Fruit fly (Drosophila melanogaster): ENCODE results near the gene CG42588.
A peak's percentile ranks its signal among the peaks of the same experiment; 100 is the strongest.

CG42588 gene

DNA sequence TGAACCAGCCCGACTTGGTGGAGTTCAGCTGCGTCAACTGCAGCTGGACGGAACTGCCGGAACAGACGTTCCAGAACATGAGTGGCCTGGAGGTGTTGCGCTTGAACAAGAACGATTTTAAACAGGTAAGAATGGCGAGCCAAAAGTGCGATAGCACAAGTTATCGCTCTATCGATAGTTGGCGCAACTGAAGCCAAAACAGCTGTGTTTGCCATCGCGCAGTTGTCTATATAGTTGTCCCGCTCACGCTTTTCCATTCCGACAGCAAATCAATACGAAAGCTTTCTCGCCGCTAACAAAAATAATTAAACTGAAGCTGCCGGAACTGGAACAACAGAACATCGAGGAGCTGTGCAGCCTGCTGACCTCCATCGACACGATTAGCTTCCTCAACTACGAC lies 19.5 kb upstream of the CG42588 start (continued):
- no peak for TF ChIP-seq CG14050 (GFP tag; IDR thresholded peaks at IDR 0.05)
- no peak for TF ChIP-seq C15 (GFP tag; IDR thresholded peaks at IDR 0.05)
- TF ChIP-seq ERR (GFP tag; optimal IDR thresholded peaks at IDR 0.05): no peak
- TF ChIP-seq CG10543 (GFP tag; optimal IDR thresholded peaks at IDR 0.05): no peak
- no peak for TF ChIP-seq rib (GFP tag; IDR thresholded peaks at IDR 0.05)
- TF ChIP-seq unpg (GFP tag; optimal IDR thresholded peaks at IDR 0.05): no peak
- no peak for TF ChIP-seq ranshi (GFP tag; IDR thresholded peaks at IDR 0.05)
- TF ChIP-seq CG10321 (GFP tag; IDR thresholded peaks at IDR 0.05): peak; percentile 97
- no peak for TF ChIP-seq D (optimal IDR thresholded peaks at IDR 0.05)
- no peak for TF ChIP-seq D (GFP tag; optimal IDR thresholded peaks at IDR 0.05)
- no peak for TF ChIP-seq CG4820 (GFP tag; optimal IDR thresholded peaks at IDR 0.05)
- no peak for TF ChIP-seq run (tag; optimal IDR thresholded peaks at IDR 0.05)
- TF ChIP-seq dpn (GFP tag; optimal IDR thresholded peaks at IDR 0.05): no peak
- TF ChIP-seq hbn (GFP tag; IDR thresholded peaks at IDR 0.05; ENCODE audit: partially characterized antibody): peak; percentile 84
- TF ChIP-seq gcm2 (GFP tag; optimal IDR thresholded peaks at IDR 0.05): no peak
- TF ChIP-seq TFAM (GFP tag; optimal IDR thresholded peaks at IDR 0.05): no peak

- TF ChIP-seq Pdp1 (GFP tag; optimal IDR thresholded peaks at IDR 0.05) (peak in 1 of 2 experiments; percentile 57), twi (tag; optimal IDR thresholded peaks at IDR 0.05) (no peak), E2f1 (GFP tag; IDR thresholded peaks at IDR 0.05) (peak; percentile 22; the same call in 1 of the 2 replicates), CG2199 (GFP tag; IDR thresholded peaks at IDR 0.05) (peak; percentile 74; the same call in 1 of the 3 replicates), CG12769 (tag; optimal IDR thresholded peaks at IDR 0.05) (peak; percentile 45), CG15514 (GFP tag; optimal IDR thresholded peaks at IDR 0.05) (no peak), pfk (GFP tag; optimal IDR thresholded peaks at IDR 0.05) (no peak), run (tag; optimal IDR thresholded peaks at IDR 0.05) (no peak), ci (GFP tag; IDR thresholded peaks at IDR 0.05) (peak; percentile 58; the same call in 1 of the 3 replicates), trem (tag; optimal IDR thresholded peaks at IDR 0.05) (no peak), CG11695 (GFP tag; IDR thresholded peaks at IDR 0.05) (no peak), ssp (GFP tag; IDR thresholded peaks at IDR 0.05) (no peak), dmrt11E (tag; optimal IDR thresholded peaks at IDR 0.05) (no peak), CG34376 (GFP tag; optimal IDR thresholded peaks at IDR 0.05) (peak; percentile 47), B-H2 (GFP tag; optimal IDR thresholded peaks at IDR 0.05) (no peak), luna (GFP tag; optimal IDR thresholded peaks at IDR 0.05) (no peak), CG15601 (tag; optimal IDR thresholded peaks at IDR 0.05) (no peak), CG2875 (GFP tag; optimal IDR thresholded peaks at IDR 0.05) (no peak), sens (GFP tag) (peak; percentile 74), chm (GFP tag; IDR thresholded peaks at IDR 0.05) (no peak), HLHmδ (GFP tag; optimal IDR thresholded peaks at IDR 0.05) (no peak), CG8478 (optimal IDR thresholded peaks at IDR 0.05) (no peak), nerfin-2 (GFP tag; IDR thresholded peaks at IDR 0.05; ENCODE audit: partially characterized antibody) (no peak), CG16815 (GFP tag; optimal IDR thresholded peaks at IDR 0.05) (no peak), Dfd (GFP tag; optimal IDR thresholded peaks at IDR 0.05) (no peak), pros (GFP tag; optimal IDR thresholded peaks at IDR 0.05) (no peak), Gsc (GFP tag; IDR thresholded peaks at IDR 0.05) (no peak), CG1233 (GFP tag; optimal IDR thresholded peaks at IDR 0.05) (no peak), bigmax (GFP tag; optimal IDR thresholded peaks at IDR 0.05) (no peak), Poxn (GFP tag; IDR thresholded peaks at IDR 0.05) (no peak), CG10543 (GFP tag; optimal IDR thresholded peaks at IDR 0.05) (peak; percentile 60), oc (tag; optimal IDR thresholded peaks at IDR 0.05) (no peak), Hr39 (optimal IDR thresholded peaks at IDR 0.05) (no peak), chinmo (GFP tag; IDR thresholded peaks at IDR 0.05; ENCODE audit: partially characterized antibody) (peak; percentile 67; the same call in 1 of the 4 replicates), CG3163 (GFP tag; optimal IDR thresholded peaks at IDR 0.05) (no peak), corto (GFP tag; optimal IDR thresholded peaks at IDR 0.05) (no peak), CG14441 (GFP tag; IDR thresholded peaks at IDR 0.05) (0 out of 2 replicates have a peak, but pooled peaks have one; percentile 8)
Observed at dm6 chr3L:12796077-12796641, 17.9 kb upstream of the CG42588 start.
